Fruit fly (Drosophila melanogaster): ENCODE results near the gene gdrd.

The gdrd gene

DNA sequence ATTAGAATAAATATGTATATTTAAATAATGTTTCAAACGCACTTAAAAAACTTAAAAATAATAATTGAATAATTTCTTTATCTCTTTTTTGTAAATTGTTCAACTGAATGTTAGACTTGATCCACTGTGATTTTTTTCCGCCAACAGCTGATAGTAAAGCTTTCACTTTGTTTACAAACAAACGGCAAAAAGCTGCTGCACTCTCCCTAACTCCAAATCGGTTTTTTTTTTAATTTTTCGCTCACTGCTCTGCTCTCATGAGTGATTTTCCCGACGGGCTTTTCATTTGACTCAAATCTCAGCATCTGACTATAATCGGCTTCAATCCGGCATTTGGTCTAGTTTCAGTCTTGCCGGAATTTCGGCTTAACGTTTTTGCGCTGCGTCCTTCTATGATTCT lies 9.6 kb upstream of the gdrd start:
- TF ChIP-seq z (GFP tag; IDR thresholded peaks at IDR 0.05) (peak; percentile 94), CG7556 (GFP tag; optimal IDR thresholded peaks at IDR 0.05) (no peak), Hr39 (optimal IDR thresholded peaks at IDR 0.05) (no peak), Side (GFP tag; optimal IDR thresholded peaks at IDR 0.05) (no peak), crp (GFP tag; optimal IDR thresholded peaks at IDR 0.05) (peak in 1 of 2 experiments; percentile 17), CG9727 (GFP tag; optimal IDR thresholded peaks at IDR 0.05) (no peak), Bgb (GFP tag; IDR thresholded peaks at IDR 0.05; ENCODE audit: partially characterized antibody) (no peak), abd-A (tag; optimal IDR thresholded peaks at IDR 0.05) (peak; percentile 5), emc (GFP tag; optimal IDR thresholded peaks at IDR 0.05) (no peak), unc-4 (GFP tag; IDR thresholded peaks at IDR 0.05; ENCODE audit: partially characterized antibody) (0 out of 2 replicates have a peak, but pooled peaks have one; percentile 20), NC2β (GFP tag; optimal IDR thresholded peaks at IDR 0.05) (no peak), otp (GFP tag; IDR thresholded peaks at IDR 0.05) (no peak), H15 (GFP tag; IDR thresholded peaks at IDR 0.05) (no peak), gro (GFP tag; optimal IDR thresholded peaks at IDR 0.05) (no peak), lov (optimal IDR thresholded peaks at IDR 0.05) (no peak), lov (GFP tag; IDR thresholded peaks at IDR 0.05) (no peak), CG1602 (GFP tag; optimal IDR thresholded peaks at IDR 0.05) (no peak), gem (tag; optimal IDR thresholded peaks at IDR 0.05) (no peak), az2 (GFP tag; optimal IDR thresholded peaks at IDR 0.05) (no peak), CG4820 (GFP tag; optimal IDR thresholded peaks at IDR 0.05) (no peak), CG11085 (GFP tag; IDR thresholded peaks at IDR 0.05) (no peak), zfh1 (GFP tag; IDR thresholded peaks at IDR 0.05) (no peak), Neu2 (GFP tag; optimal IDR thresholded peaks at IDR 0.05; ENCODE audit: borderline replicate concordance) (no peak), Trl (optimal IDR thresholded peaks at IDR 0.05) (peak; percentile 21 to 25), Trl (GFP tag; optimal IDR thresholded peaks at IDR 0.05) (no peak), Drgx (GFP tag; IDR thresholded peaks at IDR 0.05) (peak; percentile 37; the same call in 1 of the 2 replicates), Lim3 (GFP tag; IDR thresholded peaks at IDR 0.05) (no peak), scrt (GFP tag; optimal IDR thresholded peaks at IDR 0.05) (peak; percentile 2), sqz (GFP tag; optimal IDR thresholded peaks at IDR 0.05) (peak; percentile 77), eve (GFP tag; optimal IDR thresholded peaks at IDR 0.05) (no peak)

dm6 chr3L:14684468-14684867 lies 6.7 kb upstream of the gdrd start, which contains the start of gene Dnaaf6:
Dnaaf6 (plus strand) TSS chr3L:14684768.
- TF ChIP-seq CG4404 (GFP tag; IDR thresholded peaks at IDR 0.05) (no peak), CG2120 (GFP tag; optimal IDR thresholded peaks at IDR 0.05) (no peak), CG1602 (GFP tag; optimal IDR thresholded peaks at IDR 0.05) (no peak), Mad (GFP tag; optimal IDR thresholded peaks at IDR 0.05) (no peak), nau (GFP tag; optimal IDR thresholded peaks at IDR 0.05) (no peak), hb (GFP tag; IDR thresholded peaks at IDR 0.05; ENCODE audit: partially characterized antibody) (no peak), cad (GFP tag; optimal IDR thresholded peaks at IDR 0.05) (no peak), crp (GFP tag; optimal IDR thresholded peaks at IDR 0.05) (no peak), CG4820 (GFP tag; optimal IDR thresholded peaks at IDR 0.05) (no peak), Antp (GFP tag; optimal IDR thresholded peaks at IDR 0.05) (no peak)

DNA sequence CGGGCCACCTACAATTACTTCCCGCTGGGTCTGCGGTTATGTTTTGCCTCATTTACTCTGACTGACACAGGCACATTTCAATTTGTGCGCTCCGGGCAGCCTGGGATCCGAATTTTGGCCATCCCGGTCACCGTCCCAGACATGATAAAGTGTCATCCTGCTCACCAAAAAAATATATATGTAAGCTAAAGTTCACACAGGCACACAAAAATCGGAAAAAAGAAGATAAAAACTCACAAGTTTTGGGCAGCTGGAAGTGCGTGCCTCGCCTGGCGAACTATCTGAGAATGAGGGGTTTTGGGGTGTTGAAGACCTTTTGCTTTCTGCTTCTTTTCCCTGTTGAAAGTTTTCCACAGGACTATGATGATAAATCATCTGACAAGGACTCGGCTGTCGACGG lies 4.9 kb upstream of the gdrd start:
- peak; percentile 75 for TF ChIP-seq CG13894 (tag; optimal IDR thresholded peaks at IDR 0.05)
- no peak for TF ChIP-seq Hr78 (GFP tag; optimal IDR thresholded peaks at IDR 0.05)
- peak; percentile 77 for TF ChIP-seq Ets65A (GFP tag)
